Worm (Caenorhabditis elegans) whole organism, midembryonic: ENCODE data around the gene F59A7.2.

Experiments
- flt-1 ChIP-seq: fragments of 200-800 bp; sonication (Bioruptor generic); IDR thresholded peaks from 2 replicates; pipeline ENCODE4 v1.3.6; 2022; ENCODE audit warnings: missing genetic modification characterization, missing compliant biosample characterization
- klf-2 ChIP-seq: fragments of 200-800 bp; sonication (Bioruptor generic); conservative IDR thresholded peaks from 2 replicates; pipeline ENCODE4 v1.3.6; 2022; ENCODE audit warnings: missing genetic modification reagents, missing genetic modification characterization, missing compliant biosample characterization
- med-1 ChIP-seq: sonication (generic microtip); optimal IDR thresholded peaks from 2 replicates; lab custom pipeline; 2017; ENCODE audit warnings: missing genetic modification characterization, mild to moderate bottlenecking, missing compliant biosample characterization, antibody characterized with exemption, missing genetic modification reagents; ENCODE audit not compliant: insufficient read depth
- ztf-29 ChIP-seq: fragments of 200-800 bp; sonication (Bioruptor generic); IDR thresholded peaks from 2 replicates; pipeline ENCODE4 v1.3.6; 2022; ENCODE audit warnings: missing genetic modification reagents, missing genetic modification characterization, missing compliant biosample characterization

ce11 chrV:2022374-2022773 lies 6.0 kb upstream of the F59A7.2 start, which contains the start of gene F59A7.5:
- TF ChIP-seq ztf-29 (GFP tag; lab: Robert Waterston, UW) (no peak), klf-2 (no peak), flt-1 (GFP tag; lab: Robert Waterston, UW) (no peak), med-1 (GFP tag; lab: Kevin White, UChicago) (no peak)
